Fruit fly (Drosophila melanogaster): ENCODE results near the gene tna.

tna gene

dm6 chr3L:10816703-10817531, 18.4 kb upstream of the tna start (continued):
- TF ChIP-seq CG10267 (tag; optimal IDR thresholded peaks at IDR 0.05) (peak; percentile 4), CG7357 (GFP tag; IDR thresholded peaks at IDR 0.05) (no peak), z (GFP tag; IDR thresholded peaks at IDR 0.05) (no peak), CG4404 (GFP tag; IDR thresholded peaks at IDR 0.05) (no peak), CG10979 (tag; optimal IDR thresholded peaks at IDR 0.05) (no peak), CG5180 (GFP tag; optimal IDR thresholded peaks at IDR 0.05) (peak; percentile 80), Atf-2 (GFP tag; optimal IDR thresholded peaks at IDR 0.05) (no peak), Fer1 (GFP tag; optimal IDR thresholded peaks at IDR 0.05) (peak; percentile 49), tup (GFP tag; optimal IDR thresholded peaks at IDR 0.05) (no peak), CG3847 (GFP tag; IDR thresholded peaks at IDR 0.05) (no peak), lov (optimal IDR thresholded peaks at IDR 0.05) (no peak), lov (GFP tag; IDR thresholded peaks at IDR 0.05) (0 out of 3 replicates have a peak, but pooled peaks have one; percentile 54), Dp (GFP tag; optimal IDR thresholded peaks at IDR 0.05) (no peak), CG3163 (GFP tag; optimal IDR thresholded peaks at IDR 0.05) (no peak), H2.0 (GFP tag; IDR thresholded peaks at IDR 0.05) (no peak), sob (GFP tag; IDR thresholded peaks at IDR 0.05) (no peak), CG34376 (GFP tag; optimal IDR thresholded peaks at IDR 0.05) (no peak), dimm (GFP tag; IDR thresholded peaks at IDR 0.05) (no peak), toy (GFP tag; IDR thresholded peaks at IDR 0.05) (no peak), stc (GFP tag; IDR thresholded peaks at IDR 0.05) (no peak), D19B (GFP tag; optimal IDR thresholded peaks at IDR 0.05) (peak; percentile 28), CG9215 (GFP tag; IDR thresholded peaks at IDR 0.05) (no peak), CG30403 (GFP tag; optimal IDR thresholded peaks at IDR 0.05) (no peak), gcm (GFP tag; optimal IDR thresholded peaks at IDR 0.05) (no peak), NC2α (GFP tag; optimal IDR thresholded peaks at IDR 0.05) (no peak), Camta (GFP tag; optimal IDR thresholded peaks at IDR 0.05) (no peak), CG15514 (GFP tag; optimal IDR thresholded peaks at IDR 0.05) (no peak), CG32772 (GFP tag; IDR thresholded peaks at IDR 0.05) (no peak), Ssrp (tag; optimal IDR thresholded peaks at IDR 0.05) (no peak), Optix (GFP tag; IDR thresholded peaks at IDR 0.05) (no peak), ind (GFP tag; optimal IDR thresholded peaks at IDR 0.05) (no peak), gce (GFP tag; IDR thresholded peaks at IDR 0.05) (no peak), Lpt (GFP tag; optimal IDR thresholded peaks at IDR 0.05) (no peak), CG7745 (tag; optimal IDR thresholded peaks at IDR 0.05) (no peak), CG10959 (GFP tag; IDR thresholded peaks at IDR 0.05) (no peak), Dbx (GFP tag; IDR thresholded peaks at IDR 0.05) (no peak), sim (GFP tag; IDR thresholded peaks at IDR 0.05) (no peak), Fer3 (tag; optimal IDR thresholded peaks at IDR 0.05) (no peak), Lim3 (GFP tag; IDR thresholded peaks at IDR 0.05) (no peak), CG13775 (GFP tag; optimal IDR thresholded peaks at IDR 0.05) (peak; percentile 3), dmrt99B (tag; optimal IDR thresholded peaks at IDR 0.05) (peak; percentile 16), Med (GFP tag) (peak; percentile 2), CG4282 (GFP tag; optimal IDR thresholded peaks at IDR 0.05) (no peak), Adf1 (GFP tag; IDR thresholded peaks at IDR 0.05) (no peak; the same call in 1 of the 2 replicates), peb (GFP tag; IDR thresholded peaks at IDR 0.05) (no peak), Dip2 (GFP tag; IDR thresholded peaks at IDR 0.05) (no peak), schlank (tag; optimal IDR thresholded peaks at IDR 0.05) (no peak), ttk (GFP tag; IDR thresholded peaks at IDR 0.05) (no peak), CG8944 (GFP tag; optimal IDR thresholded peaks at IDR 0.05) (no peak), Dek (tag; optimal IDR thresholded peaks at IDR 0.05) (no peak), p53 (GFP tag; optimal IDR thresholded peaks at IDR 0.05) (no peak)

Data from whole organism, embryonic.